Worm (Caenorhabditis elegans): ENCODE results near the gene fdgt-2.

ce11 chrII:8399997-8400396, 17.4 kb upstream of the fdgt-2 start:
- TF ChIP-seq lin-39 (tag; optimal IDR thresholded peaks at IDR 0.05) (no peak), ceh-82 (tag; optimal IDR thresholded peaks at IDR 0.05) (no peak), ztf-11 (tag; optimal IDR thresholded peaks at IDR 0.05) (no peak), skn-1 (tag; optimal IDR thresholded peaks at IDR 0.05) (no peak), pqm-1 (tag; optimal IDR thresholded peaks at IDR 0.05) (peak; percentile 44)

Measured in whole organism, L3 larva.